Fruit fly (Drosophila melanogaster) whole organism, pupa: Measurements from ENCODE around the gene Gapdh2.

ENCODE experiments used
- CG10348 ChIP-seq: fragments of 200-800 bp; sonication (Bioruptor generic); IDR thresholded peaks from 2 replicates; pipeline ENCODE4 v1.3.6; 2022; ENCODE audit warnings: missing biosample characterization, missing genetic modification characterization
- CG12605 ChIP-seq: fragments of 200-800 bp; sonication (Bioruptor generic); IDR thresholded peaks from 2 replicates; pipeline ENCODE4 v1.3.6; 2022; ENCODE audit warnings: missing biosample characterization, missing genetic modification characterization
- CG13204 ChIP-seq: fragments of 200-800 bp; sonication (Bioruptor generic); optimal IDR thresholded peaks from 2 replicates; lab custom pipeline; 2018; ENCODE audit warnings: missing biosample characterization, mild to moderate bottlenecking, missing genetic modification characterization, moderate library complexity
- CG14655 ChIP-seq: fragments of 200-800 bp; sonication (Bioruptor generic); optimal IDR thresholded peaks from 3 replicates; lab custom pipeline; 2017; ENCODE audit warnings: mild to moderate bottlenecking, missing biosample characterization, missing genetic modification reagents, missing genetic modification characterization
- CG15710 ChIP-seq: fragments of 200-800 bp; sonication (Bioruptor generic); optimal IDR thresholded peaks from 2 replicates; lab custom pipeline; 2018; ENCODE audit warnings: missing biosample characterization, mild to moderate bottlenecking, missing genetic modification characterization, moderate library complexity
- CG17806 ChIP-seq: fragments of 200-800 bp; sonication (Bioruptor generic); optimal IDR thresholded peaks from 2 replicates; lab custom pipeline; 2018; ENCODE audit warnings: missing biosample characterization, mild to moderate bottlenecking, missing genetic modification characterization, moderate library complexity
- CG32121 ChIP-seq: fragments of 200-800 bp; sonication (Bioruptor generic); IDR thresholded peaks from 2 replicates; pipeline ENCODE4 v1.3.6; 2022; ENCODE audit warnings: missing biosample characterization, missing genetic modification characterization
- CG34367 ChIP-seq: fragments of 200-800 bp; sonication (Bioruptor generic); optimal IDR thresholded peaks from 2 replicates; lab custom pipeline; 2018; ENCODE audit warnings: missing biosample characterization, mild to moderate bottlenecking, missing genetic modification characterization
- CG4496 ChIP-seq: fragments of 200-800 bp; sonication (Bioruptor generic); IDR thresholded peaks from 3 replicates; pipeline ENCODE4 v1.3.6; 2022; ENCODE audit warnings: missing biosample characterization, missing genetic modification characterization
- CG8159 ChIP-seq: fragments of 200-800 bp; sonication (Bioruptor generic); optimal IDR thresholded peaks from 3 replicates; lab custom pipeline; 2018; ENCODE audit warnings: missing biosample characterization, mild to moderate bottlenecking, missing genetic modification characterization, moderate library complexity
- CG8301 ChIP-seq: fragments of 200-800 bp; sonication (Bioruptor generic); optimal IDR thresholded peaks from 2 replicates; lab custom pipeline; 2018; ENCODE audit warnings: missing biosample characterization, mild to moderate bottlenecking, missing genetic modification characterization
- CG9948 ChIP-seq: fragments of 200-800 bp; sonication (Bioruptor generic); optimal IDR thresholded peaks from 2 replicates; lab custom pipeline; 2018; ENCODE audit warnings: missing biosample characterization, mild to moderate bottlenecking, missing genetic modification characterization, moderate library complexity
- D1 ChIP-seq: fragments of 200-800 bp; sonication (Bioruptor generic); optimal IDR thresholded peaks from 2 replicates; lab custom pipeline; 2018; ENCODE audit warnings: missing biosample characterization, mild to moderate bottlenecking, missing genetic modification characterization, moderate library complexity
- EcR ChIP-seq: fragments of 200-800 bp; sonication (Bioruptor generic); optimal IDR thresholded peaks from 3 replicates; lab custom pipeline; 2019; ENCODE audit warnings: missing biosample characterization, missing genetic modification characterization, mild to moderate bottlenecking, moderate library complexity, missing genetic modification reagents
- Ets98B ChIP-seq: fragments of 200-800 bp; sonication (Bioruptor generic); IDR thresholded peaks from 2 replicates; pipeline ENCODE4 v1.3.6; 2022; ENCODE audit warnings: missing biosample characterization, missing genetic modification characterization
- Pif1A ChIP-seq: fragments of 200-800 bp; sonication (Bioruptor generic); optimal IDR thresholded peaks from 3 replicates; lab custom pipeline; 2016; ENCODE audit warnings: missing biosample characterization, missing genetic modification characterization
- Pif1B ChIP-seq: fragments of 200-800 bp; sonication (Bioruptor generic); optimal IDR thresholded peaks from 3 replicates; lab custom pipeline; 2016; ENCODE audit warnings: missing biosample characterization, missing genetic modification characterization
- Snoo ChIP-seq: fragments of 200-800 bp; sonication (Bioruptor generic); optimal IDR thresholded peaks from 3 replicates; lab custom pipeline; 2017; ENCODE audit warnings: missing biosample characterization, mild to moderate bottlenecking, missing genetic modification characterization, inconsistent platforms
- fd96Ca ChIP-seq: fragments of 200-800 bp; sonication (Bioruptor generic); IDR thresholded peaks from 3 replicates; pipeline ENCODE4 v1.3.6; 2022; ENCODE audit warnings: missing biosample characterization, missing genetic modification characterization
- gl ChIP-seq: fragments of 200-800 bp; sonication (Bioruptor generic); optimal IDR thresholded peaks from 2 replicates; lab custom pipeline; 2018; ENCODE audit warnings: missing biosample characterization, mild to moderate bottlenecking, missing genetic modification characterization
- rn ChIP-seq: fragments of 200-800 bp; sonication (Bioruptor generic); IDR thresholded peaks from 2 replicates; pipeline ENCODE4 v1.3.6; 2022; ENCODE audit warnings: missing biosample characterization, missing genetic modification characterization

Gapdh2 gene

DNA sequence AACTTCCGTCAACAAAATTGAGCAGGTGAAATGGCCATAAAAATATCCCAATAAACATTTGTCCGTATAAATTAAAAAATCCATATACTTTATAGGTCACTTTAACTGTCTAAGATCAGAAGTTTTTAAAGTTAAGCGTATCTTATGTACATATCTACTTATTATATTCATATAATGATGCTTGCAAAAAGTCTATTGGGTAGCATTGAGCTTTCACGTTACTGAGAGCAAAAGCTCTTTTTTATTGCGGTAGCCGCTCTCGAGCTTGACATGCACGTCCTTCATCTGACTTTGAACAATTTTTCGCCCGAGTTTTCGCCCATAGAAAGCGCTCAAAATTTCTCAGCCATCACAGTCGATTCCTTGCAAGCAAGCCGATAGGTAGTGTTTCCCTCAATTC lies at the start of gene Gapdh2:
Gapdh2 (plus strand) TSS at position 283 of the 400 bp plus-strand sequence.
- peak; percentile 100 for TF ChIP-seq CG4496 (GFP tag; lab: Robert Waterston, UW)
- TF ChIP-seq CG10348: no peak; the same call in 1 of the 2 replicates
- peak; percentile 100 for TF ChIP-seq Pif1B
- peak; percentile 98 for TF ChIP-seq CG13204 (GFP tag; lab: Kevin White, UChicago)
- TF ChIP-seq CG14655: peak; percentile 99
- TF ChIP-seq Pif1A (GFP tag; lab: Kevin White, UChicago): peak; percentile 99
- peak; percentile 99 for TF ChIP-seq CG34367 (tag; lab: Kevin White, UChicago)
- peak; percentile 85 for TF ChIP-seq EcR (GFP tag; lab: Kevin White, UChicago)
- TF ChIP-seq CG17806 (tag; lab: Kevin White, UChicago): peak; percentile 100
- TF ChIP-seq CG12605 (GFP tag; lab: Robert Waterston, UW): peak; percentile 100
- peak; percentile 98 for TF ChIP-seq gl (tag; lab: Kevin White, UChicago)
- TF ChIP-seq CG15710: peak; percentile 100
- TF ChIP-seq CG8301 (tag; lab: Kevin White, UChicago): peak; percentile 99
- TF ChIP-seq D1: peak; percentile 100
- TF ChIP-seq CG32121 (GFP tag; lab: Robert Waterston, UW): peak; percentile 100
- TF ChIP-seq rn (GFP tag; lab: Robert Waterston, UW): peak; percentile 97
- TF ChIP-seq CG9948 (tag; lab: Kevin White, UChicago): peak; percentile 99
- TF ChIP-seq CG8159 (tag; lab: Kevin White, UChicago): peak; percentile 100
- TF ChIP-seq Snoo: peak; percentile 99
- peak; percentile 100 for TF ChIP-seq Ets98B (GFP tag; lab: Robert Waterston, UW)
- TF ChIP-seq fd96Ca (GFP tag; lab: Robert Waterston, UW): no peak

dm6 chrX:15818608-15819184 lies 49.2 kb upstream of the Gapdh2 start:
- no peak for TF ChIP-seq gl (tag; lab: Kevin White, UChicago)
- TF ChIP-seq CG32121 (GFP tag; lab: Robert Waterston, UW): no peak
- no peak for TF ChIP-seq EcR (GFP tag; lab: Kevin White, UChicago)
- no peak for TF ChIP-seq CG9948 (tag; lab: Kevin White, UChicago)
- TF ChIP-seq fd96Ca (GFP tag; lab: Robert Waterston, UW): no peak
- no peak for TF ChIP-seq rn (GFP tag; lab: Robert Waterston, UW)
- TF ChIP-seq CG34367 (tag; lab: Kevin White, UChicago): no peak
- TF ChIP-seq Pif1A (GFP tag; lab: Kevin White, UChicago): no peak
- no peak for TF ChIP-seq CG14655
- TF ChIP-seq Pif1B: no peak
- TF ChIP-seq CG17806 (tag; lab: Kevin White, UChicago): no peak
- no peak for TF ChIP-seq CG15710

DNA sequence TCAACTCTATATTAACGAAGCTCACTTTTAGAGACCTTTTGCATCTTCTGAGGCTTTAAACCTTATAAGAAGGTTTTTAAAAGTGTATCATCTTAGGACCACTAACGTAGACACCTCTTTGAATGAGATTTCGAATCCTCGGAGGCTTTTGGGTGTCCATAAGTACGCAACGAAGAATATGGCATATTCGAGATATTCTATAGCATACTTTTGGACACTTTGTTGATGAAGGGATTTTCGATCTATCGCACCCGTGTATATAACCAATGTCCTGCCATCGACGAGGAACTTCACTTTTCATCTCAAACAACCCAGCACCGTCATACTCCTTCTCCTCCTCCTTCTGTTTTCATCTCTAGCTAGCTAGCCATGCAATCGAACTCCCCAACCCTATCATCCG lies 45.6 kb upstream of the Gapdh2 start:
- no peak for TF ChIP-seq CG34367 (tag; lab: Kevin White, UChicago)
- no peak for TF ChIP-seq CG12605 (GFP tag; lab: Robert Waterston, UW)
- TF ChIP-seq CG4496 (GFP tag; lab: Robert Waterston, UW): no peak
- TF ChIP-seq fd96Ca (GFP tag; lab: Robert Waterston, UW): no peak
- TF ChIP-seq CG10348: no peak
- TF ChIP-seq Snoo: no peak
- no peak for TF ChIP-seq CG9948 (tag; lab: Kevin White, UChicago)
- TF ChIP-seq D1: no peak
- TF ChIP-seq CG17806 (tag; lab: Kevin White, UChicago): no peak
- TF ChIP-seq CG15710: no peak
- TF ChIP-seq CG13204 (GFP tag; lab: Kevin White, UChicago): no peak
- TF ChIP-seq CG8159 (tag; lab: Kevin White, UChicago): no peak
- no peak for TF ChIP-seq EcR (GFP tag; lab: Kevin White, UChicago)
- TF ChIP-seq Ets98B (GFP tag; lab: Robert Waterston, UW): no peak
- TF ChIP-seq Pif1A (GFP tag; lab: Kevin White, UChicago): no peak
- TF ChIP-seq CG14655: no peak
- TF ChIP-seq Pif1B: no peak
- no peak for TF ChIP-seq CG32121 (GFP tag; lab: Robert Waterston, UW)
- no peak for TF ChIP-seq CG8301 (tag; lab: Kevin White, UChicago)

DNA sequence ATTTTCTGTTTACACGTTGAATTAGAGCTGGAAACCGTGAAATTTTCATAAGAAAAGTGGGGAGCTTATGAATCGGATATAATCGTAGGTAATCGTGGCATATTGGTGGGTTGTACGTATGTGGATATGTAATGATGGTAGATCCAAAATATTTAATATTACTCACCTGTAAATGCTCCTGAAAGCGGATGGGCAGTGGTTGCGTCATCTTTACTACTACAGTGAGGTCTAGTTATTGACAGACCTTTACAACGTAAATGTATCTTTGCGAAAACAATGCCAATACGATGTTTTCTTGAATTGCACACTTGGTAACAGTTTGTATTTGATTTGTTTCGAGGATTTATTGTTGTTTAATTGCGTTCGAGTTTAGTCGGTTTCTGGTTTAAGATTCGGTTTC lies 34.0 kb upstream of the Gapdh2 start:
- TF ChIP-seq CG17806 (tag; lab: Kevin White, UChicago) (no peak), CG14655 (no peak), CG4496 (GFP tag; lab: Robert Waterston, UW) (no peak), CG34367 (tag; lab: Kevin White, UChicago) (no peak), CG32121 (GFP tag; lab: Robert Waterston, UW) (no peak), Snoo (no peak), CG13204 (GFP tag; lab: Kevin White, UChicago) (no peak), gl (tag; lab: Kevin White, UChicago) (no peak), CG15710 (no peak), CG8301 (tag; lab: Kevin White, UChicago) (no peak), rn (GFP tag; lab: Robert Waterston, UW) (no peak), CG9948 (tag; lab: Kevin White, UChicago) (no peak), CG12605 (GFP tag; lab: Robert Waterston, UW) (no peak)

DNA sequence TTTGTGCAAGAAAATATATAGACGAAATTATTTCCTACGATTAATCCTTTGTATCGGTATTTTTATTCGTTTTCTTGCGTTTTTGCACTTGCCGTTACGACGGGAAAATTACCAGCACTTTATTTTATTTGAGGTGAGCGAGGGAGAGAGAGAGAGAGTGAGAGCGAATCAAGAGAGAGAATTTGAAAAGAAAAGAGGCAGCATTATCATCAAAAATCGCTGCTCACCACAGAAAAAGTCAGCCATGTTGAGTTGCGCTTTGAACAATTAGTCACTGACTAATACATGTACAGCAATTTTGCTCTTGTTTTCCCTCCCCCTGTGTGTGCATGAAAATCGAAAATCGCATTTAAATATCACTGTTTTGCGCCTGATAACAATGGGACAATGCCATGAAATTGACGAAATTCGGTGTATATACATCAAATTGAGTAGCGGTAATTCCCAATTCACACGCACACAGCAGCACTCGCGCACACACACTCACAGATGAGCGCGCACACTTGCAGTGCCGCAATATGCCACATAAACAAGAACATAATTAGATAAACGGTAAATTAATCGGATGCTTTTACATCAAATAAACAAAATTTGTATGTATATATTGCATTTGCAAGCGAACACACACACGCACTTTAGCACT lies 33.2 kb upstream of the Gapdh2 start:
- TF ChIP-seq CG12605 (GFP tag; lab: Robert Waterston, UW): peak; percentile 58; the same call in 1 of the 2 replicates
- TF ChIP-seq Pif1A (GFP tag; lab: Kevin White, UChicago): no peak
- TF ChIP-seq CG17806 (tag; lab: Kevin White, UChicago): no peak
- peak; percentile 48; the same call in 1 of the 2 replicates for TF ChIP-seq Ets98B (GFP tag; lab: Robert Waterston, UW)
- peak; percentile 1 for TF ChIP-seq gl (tag; lab: Kevin White, UChicago)
- TF ChIP-seq EcR (GFP tag; lab: Kevin White, UChicago): no peak
- TF ChIP-seq CG8159 (tag; lab: Kevin White, UChicago): no peak
- TF ChIP-seq CG4496 (GFP tag; lab: Robert Waterston, UW): 0 out of 3 replicates have a peak, but pooled peaks have one; percentile 13
- TF ChIP-seq Snoo: no peak
- no peak for TF ChIP-seq D1
